Worm (Caenorhabditis elegans) whole organism, L3 larva: ENCODE data around the gene K08D8.4.

Experiments used
- ZK546.5 ChIP-seq: sonication (generic microtip); optimal IDR thresholded peaks from 2 replicates; lab custom pipeline; 2017; ENCODE audit warnings: missing biosample characterization, missing genetic modification characterization
- ceh-16 ChIP-seq: sonication (generic microtip); optimal IDR thresholded peaks from 2 replicates; lab custom pipeline; 2017; ENCODE audit warnings: missing biosample characterization, missing genetic modification characterization
- ceh-28 ChIP-seq: fragments of 150-350 bp; optimal IDR thresholded peaks from 2 replicates; lab custom pipeline; 2014; ENCODE audit warnings: missing biosample characterization, missing genetic modification reagents, missing genetic modification characterization
- egl-27 ChIP-seq: sonication (generic microtip); optimal IDR thresholded peaks from 4 replicates; lab custom pipeline; 2017; ENCODE audit warnings: missing biosample characterization, missing genetic modification reagents, missing genetic modification characterization
- egl-5 ChIP-seq: fragments of 150-350 bp; optimal IDR thresholded peaks from 2 replicates; lab custom pipeline; 2017; ENCODE audit warnings: missing biosample characterization, missing genetic modification reagents, missing genetic modification characterization, inconsistent platforms
- elt-1 ChIP-seq: fragments of 150-350 bp; optimal IDR thresholded peaks from 2 replicates; lab custom pipeline; 2014; ENCODE audit warnings: missing biosample characterization, missing genetic modification characterization
- elt-2 ChIP-seq: sonication (generic microtip); optimal IDR thresholded peaks from 2 replicates; lab custom pipeline; 2016; ENCODE audit warnings: missing genetic modification reagents, mild to moderate bottlenecking, missing genetic modification characterization, missing compliant biosample characterization
- eor-1 ChIP-seq, 2 experiments: fragments of 150-350 bp; optimal IDR thresholded peaks; 2 replicates each; lab custom pipeline; 2014 to 2018; ENCODE audit warnings: missing biosample characterization in 2 of 2, missing genetic modification characterization in 2 of 2
- fkh-10 ChIP-seq: sonication (generic microtip); optimal IDR thresholded peaks from 2 replicates; lab custom pipeline; 2017; ENCODE audit warnings: missing biosample characterization, missing genetic modification reagents, missing genetic modification characterization
- fos-1 ChIP-seq: fragments of 150-350 bp; optimal IDR thresholded peaks from 2 replicates; lab custom pipeline; 2014; ENCODE audit warnings: missing biosample characterization, missing genetic modification characterization
- hmg-11 ChIP-seq: sonication (generic microtip); optimal IDR thresholded peaks from 2 replicates; lab custom pipeline; 2016; ENCODE audit warnings: missing genetic modification characterization, missing compliant biosample characterization
- jun-1 ChIP-seq: fragments of 150-350 bp; optimal IDR thresholded peaks from 2 replicates; lab custom pipeline; 2014; ENCODE audit warnings: missing biosample characterization, missing genetic modification reagents, missing genetic modification characterization
- lin-39 ChIP-seq: fragments of 150-350 bp; optimal IDR thresholded peaks from 2 replicates; lab custom pipeline; 2018; ENCODE audit warnings: missing biosample characterization, missing genetic modification reagents, missing genetic modification characterization
- mdl-1 ChIP-seq: fragments of 150-350 bp; optimal IDR thresholded peaks from 2 replicates; lab custom pipeline; 2014; ENCODE audit warnings: missing biosample characterization, missing genetic modification characterization
- mml-1 ChIP-seq: fragments of 150-350 bp; sonication (generic microtip); optimal IDR thresholded peaks from 3 replicates; lab custom pipeline; 2014; ENCODE audit warnings: missing biosample characterization, missing genetic modification characterization
- nfya-1 ChIP-seq: sonication (generic microtip); optimal IDR thresholded peaks from 2 replicates; lab custom pipeline; 2017; ENCODE audit warnings: missing genetic modification characterization, mild to moderate bottlenecking, missing compliant biosample characterization, antibody characterized with exemption, moderate library complexity; ENCODE audit not compliant: insufficient read depth
- nhr-11 ChIP-seq: fragments of 150-350 bp; optimal IDR thresholded peaks from 2 replicates; lab custom pipeline; 2014; ENCODE audit warnings: missing biosample characterization, missing genetic modification characterization
- nhr-28 ChIP-seq: fragments of 150-350 bp; optimal IDR thresholded peaks from 2 replicates; lab custom pipeline; 2014; ENCODE audit warnings: missing biosample characterization, missing genetic modification characterization
- nhr-43 ChIP-seq: sonication (generic microtip); optimal IDR thresholded peaks from 2 replicates; lab custom pipeline; 2016; ENCODE audit warnings: mild to moderate bottlenecking, missing genetic modification characterization, missing compliant biosample characterization; ENCODE audit not compliant: poor library complexity, severe bottlenecking
- nhr-67 ChIP-seq: fragments of 150-350 bp; optimal IDR thresholded peaks from 2 replicates; lab custom pipeline; 2014; ENCODE audit warnings: missing biosample characterization, missing genetic modification characterization
- nhr-77 ChIP-seq: fragments of 150-350 bp; optimal IDR thresholded peaks from 2 replicates; lab custom pipeline; 2014; ENCODE audit warnings: missing biosample characterization, missing genetic modification characterization
- pha-4 ChIP-seq: fragments of 150-350 bp; optimal IDR thresholded peaks from 2 replicates; lab custom pipeline; 2014; ENCODE audit warnings: missing biosample characterization, missing genetic modification reagents, missing genetic modification characterization
- pqm-1 ChIP-seq: fragments of 150-350 bp; optimal IDR thresholded peaks from 2 replicates; lab custom pipeline; 2017; ENCODE audit warnings: missing biosample characterization, missing genetic modification characterization, inconsistent platforms
- skn-1 ChIP-seq: fragments of 150-350 bp; optimal IDR thresholded peaks from 2 replicates; lab custom pipeline; 2014; ENCODE audit warnings: missing biosample characterization, missing genetic modification characterization
- snpc-4 ChIP-seq: fragments of 150-350 bp; optimal IDR thresholded peaks from 2 replicates; lab custom pipeline; 2014; ENCODE audit warnings: missing biosample characterization, missing genetic modification characterization
- unc-39 ChIP-seq: sonication (generic microtip); optimal IDR thresholded peaks from 4 replicates; lab custom pipeline; 2017; ENCODE audit warnings: missing biosample characterization, missing genetic modification characterization
- zag-1 ChIP-seq: fragments of 150-350 bp; optimal IDR thresholded peaks from 2 replicates; lab custom pipeline; 2014; ENCODE audit warnings: missing biosample characterization, missing genetic modification characterization
- ztf-11 ChIP-seq: fragments of 150-350 bp; optimal IDR thresholded peaks from 2 replicates; lab custom pipeline; 2014; ENCODE audit warnings: missing biosample characterization, missing genetic modification characterization

K08D8.4 gene

ce11 chrIV:12903687-12904086, 6.1 kb downstream of the K08D8.4 start:
- TF ChIP-seq ceh-28 (no peak), elt-2 (peak; percentile 64), zag-1 (no peak)

ce11 chrIV:12902430-12903110, 7.2 kb downstream of the K08D8.4 start, which contains the start of gene K08D8.2:
K08D8.2 (plus strand) TSS chrIV:12903060.
- TF ChIP-seq elt-2, result peak; percentile 61
- TF ChIP-seq skn-1 (tag; lab: Kevin White, UChicago), result no peak

- peak; percentile 86 for TF ChIP-seq elt-2
- TF ChIP-seq pqm-1, result peak; percentile 51
- TF ChIP-seq jun-1, result peak; percentile 50
- TF ChIP-seq zag-1, result no peak
- no peak for TF ChIP-seq snpc-4 (tag; lab: Kevin White, UChicago)
- TF ChIP-seq, all 47 proteins: peak for 3
These were observed 8.2 kb downstream of the K08D8.4 start for ce11 chrIV:12901602-12902001.

ce11 chrIV:12900267-12900666, 9.5 kb downstream of the K08D8.4 start, which contains the start of gene K08D8.10:
K08D8.10 (plus strand) TSS chrIV:12900567.
- TF ChIP-seq fkh-10 (GFP tag; lab: Kevin White, UChicago) (no peak), egl-5 (no peak), ZK546.5 (tag; lab: Kevin White, UChicago) (no peak)
- TF ChIP-seq, all 47 proteins: peak for 0

- TF ChIP-seq ztf-11 (tag; lab: Kevin White, UChicago) (no peak), elt-1 (tag; lab: Kevin White, UChicago) (no peak)
These were observed 10.4 kb downstream of the K08D8.4 start, which contains the start of gene K08D8.9 for ce11 chrIV:12899392-12899791. K08D8.9 (plus strand) TSS chrIV:12899692.

- no peak for TF ChIP-seq hmg-11 (tag; lab: Kevin White, UChicago)
- no peak for TF ChIP-seq ceh-16 (tag; lab: Kevin White, UChicago)
- no peak for TF ChIP-seq unc-39 (tag; lab: Kevin White, UChicago)
- TF ChIP-seq nhr-11, result no peak
- peak; percentile 10 for TF ChIP-seq pha-4 (tag; lab: Kevin White, UChicago)
- TF ChIP-seq elt-2, result peak; percentile 10
- no peak for TF ChIP-seq eor-1 (tag; optimal IDR thresholded peaks at IDR 0.05; lab: Kevin White, UChicago)
These were observed 11.0 kb downstream of the K08D8.4 start for ce11 chrIV:12898823-12899222.

- TF ChIP-seq nhr-67 (tag; lab: Kevin White, UChicago), result no peak
- no peak for TF ChIP-seq nhr-28
- no peak for TF ChIP-seq nfya-1 (tag; lab: Kevin White, UChicago)
- no peak for TF ChIP-seq pha-4 (tag; lab: Kevin White, UChicago)
- no peak for TF ChIP-seq fkh-10 (GFP tag; lab: Kevin White, UChicago)
- no peak for TF ChIP-seq egl-27 (tag; lab: Kevin White, UChicago)
- no peak for TF ChIP-seq ceh-28
- no peak for TF ChIP-seq fos-1 (tag; lab: Kevin White, UChicago)
- TF ChIP-seq ztf-11 (tag; lab: Kevin White, UChicago), result no peak
- TF ChIP-seq eor-1 (tag; optimal IDR thresholded peaks at IDR 0.05; lab: Kevin White, UChicago), result no peak
- no peak for TF ChIP-seq zag-1
- no peak for TF ChIP-seq mml-1 (tag; lab: Kevin White, UChicago)
These were observed 12.7 kb downstream of the K08D8.4 start for ce11 chrIV:12897146-12897545.

- TF ChIP-seq fkh-10 (GFP tag; lab: Kevin White, UChicago), result no peak
- TF ChIP-seq mdl-1, result no peak
- no peak for TF ChIP-seq lin-39 (tag; lab: Kevin White, UChicago)
- no peak for TF ChIP-seq nhr-67 (tag; lab: Kevin White, UChicago)
- TF ChIP-seq nhr-43 (tag; lab: Kevin White, UChicago), result no peak
- peak; percentile 3 for TF ChIP-seq pqm-1
- no peak for TF ChIP-seq nhr-77 (tag; lab: Kevin White, UChicago)
- TF ChIP-seq ceh-16 (tag; lab: Kevin White, UChicago), result no peak
- peak; percentile 71 for TF ChIP-seq elt-2
- no peak for TF ChIP-seq egl-5
- peak; percentile 28 for TF ChIP-seq pha-4 (tag; lab: Kevin White, UChicago)
These were observed 13.4 kb downstream of the K08D8.4 start, which contains the start of gene K08D8.7 for ce11 chrIV:12896371-12896882. K08D8.7 (plus strand) TSS chrIV:12896832.
